Worm (Caenorhabditis elegans): ENCODE results near the gene F19B10.4.

Gene F19B10.4

DNA sequence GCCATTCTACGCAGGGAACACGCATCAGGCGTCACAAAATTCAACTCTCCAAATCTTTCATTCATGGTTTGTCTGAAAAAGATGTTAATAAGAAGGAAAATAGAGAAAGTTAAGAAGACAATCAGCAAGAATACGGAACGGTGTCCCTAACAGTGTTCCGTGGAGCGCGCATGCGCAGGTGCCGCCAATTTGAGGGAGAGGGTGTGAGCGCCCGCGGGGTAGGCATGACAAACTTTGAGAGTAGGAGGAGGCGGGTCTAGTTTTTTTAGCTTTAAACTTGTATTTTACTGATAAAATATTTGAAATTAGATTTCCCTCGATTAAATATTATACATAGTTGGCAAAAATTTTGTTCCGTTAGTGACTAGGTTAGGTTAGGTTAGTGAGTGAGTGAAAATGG lies 20.5 kb downstream of the F19B10.4 start:
- no peak for TF ChIP-seq nhr-6 (tag; optimal IDR thresholded peaks at IDR 0.05)
- no peak for TF ChIP-seq lin-39 (tag; optimal IDR thresholded peaks at IDR 0.05)

- TF ChIP-seq nhr-21 (tag; optimal IDR thresholded peaks at IDR 0.05) (no peak), ceh-82 (tag; optimal IDR thresholded peaks at IDR 0.05) (no peak), ama-1 (optimal IDR thresholded peaks at IDR 0.05) (no peak), lsy-2 (tag; optimal IDR thresholded peaks at IDR 0.05) (no peak), zag-1 (tag; optimal IDR thresholded peaks at IDR 0.05) (no peak), nhr-10 (tag; optimal IDR thresholded peaks at IDR 0.05) (no peak), lin-39 (tag; optimal IDR thresholded peaks at IDR 0.05) (no peak)
Observed at ce11 chrII:3681365-3682083, 21.6 kb downstream of the F19B10.4 start, which contains the start of gene F19B10.10. F19B10.10 (minus strand) TSS chrII:3681415.

- no peak for TF ChIP-seq nhr-12 (tag; optimal IDR thresholded peaks at IDR 0.05)
- no peak for TF ChIP-seq nhr-25 (tag; optimal IDR thresholded peaks at IDR 0.05)
- TF ChIP-seq elt-3 (tag; optimal IDR thresholded peaks at IDR 0.05) = no peak
- TF ChIP-seq skn-1 (tag; optimal IDR thresholded peaks at IDR 0.05) = no peak
- peak; percentile 57 for TF ChIP-seq sem-4 (tag; optimal IDR thresholded peaks at IDR 0.05)
- TF ChIP-seq unc-62 (GFP tag; optimal IDR thresholded peaks at IDR 0.05) = no peak
- TF ChIP-seq ZK546.5 (tag; optimal IDR thresholded peaks at IDR 0.05) = no peak
- no peak for TF ChIP-seq egl-27 (tag; optimal IDR thresholded peaks at IDR 0.05)
- TF ChIP-seq fos-1 (tag; optimal IDR thresholded peaks at IDR 0.05) = peak; percentile 78
- TF ChIP-seq snpc-4 (tag; optimal IDR thresholded peaks at IDR 0.05) = peak; percentile 43
- peak; percentile 61 for TF ChIP-seq nhr-21 (tag; optimal IDR thresholded peaks at IDR 0.05)
- peak; percentile 75 for TF ChIP-seq mab-5 (tag; optimal IDR thresholded peaks at IDR 0.05)
- TF ChIP-seq nhr-10 (tag; optimal IDR thresholded peaks at IDR 0.05) = no peak
- peak; percentile 42 to 88 for TF ChIP-seq lsy-2 (tag; optimal IDR thresholded peaks at IDR 0.05)
- no peak for TF ChIP-seq nhr-23 (tag; optimal IDR thresholded peaks at IDR 0.05)
- TF ChIP-seq lin-39 (tag; optimal IDR thresholded peaks at IDR 0.05) = no peak
- no peak for TF ChIP-seq Y55F3AM.14 (GFP tag; optimal IDR thresholded peaks at IDR 0.05)
- TF ChIP-seq aly-2 (tag; optimal IDR thresholded peaks at IDR 0.05) = no peak
- no peak for TF ChIP-seq ztf-4 (tag; optimal IDR thresholded peaks at IDR 0.05)
- no peak for TF ChIP-seq lin-11 (tag; optimal IDR thresholded peaks at IDR 0.05)
- TF ChIP-seq zag-1 (tag; optimal IDR thresholded peaks at IDR 0.05) = no peak
- no peak for TF ChIP-seq mbf-1 (tag; optimal IDR thresholded peaks at IDR 0.05)
- no peak for TF ChIP-seq nhr-11 (tag; optimal IDR thresholded peaks at IDR 0.05)
- peak; percentile 78 for TF ChIP-seq lin-13 (GFP tag; optimal IDR thresholded peaks at IDR 0.05)
- TF ChIP-seq R02D3.7 (tag; optimal IDR thresholded peaks at IDR 0.05) = no peak
- TF ChIP-seq ztf-11 (tag; optimal IDR thresholded peaks at IDR 0.05) = no peak
- peak; percentile 89 for TF ChIP-seq C34F6.9 (tag; optimal IDR thresholded peaks at IDR 0.05)
- TF ChIP-seq blmp-1 (tag; optimal IDR thresholded peaks at IDR 0.05; ENCODE audit: insufficient read depth) = no peak
- peak; percentile 66 for TF ChIP-seq unc-55 (GFP tag; optimal IDR thresholded peaks at IDR 0.05)
- TF ChIP-seq ztf-1 (GFP tag; conservative IDR thresholded peaks at IDR 0.05) = no peak
- TF ChIP-seq nhr-129 (tag; optimal IDR thresholded peaks at IDR 0.05) = peak; percentile 62
- no peak for TF ChIP-seq peb-1 (tag; optimal IDR thresholded peaks at IDR 0.05)
- no peak for TF ChIP-seq ceh-16 (tag; optimal IDR thresholded peaks at IDR 0.05)
- no peak for TF ChIP-seq ceh-82 (tag; optimal IDR thresholded peaks at IDR 0.05)
- peak; percentile 91 for TF ChIP-seq gmeb-1 (tag; optimal IDR thresholded peaks at IDR 0.05)
- no peak for TF ChIP-seq elt-1 (tag; optimal IDR thresholded peaks at IDR 0.05)
- no peak for TF ChIP-seq nhr-77 (tag; optimal IDR thresholded peaks at IDR 0.05)
- TF ChIP-seq sma-9 (GFP tag; optimal IDR thresholded peaks at IDR 0.05) = peak; percentile 80
- no peak for TF ChIP-seq sma-9 (tag; optimal IDR thresholded peaks at IDR 0.05)
- no peak for TF ChIP-seq nhr-6 (tag; optimal IDR thresholded peaks at IDR 0.05)
- TF ChIP-seq dmd-4 (tag; optimal IDR thresholded peaks at IDR 0.05) = no peak
- TF ChIP-seq alr-1 (tag; optimal IDR thresholded peaks at IDR 0.05) = no peak
- peak; percentile 72 for TF ChIP-seq sma-3 (GFP tag; optimal IDR thresholded peaks at IDR 0.05)
- peak; percentile 72 for TF ChIP-seq crh-2 (tag; optimal IDR thresholded peaks at IDR 0.05)
- no peak for TF ChIP-seq F13H6.1 (tag; optimal IDR thresholded peaks at IDR 0.05)
- no peak for TF ChIP-seq unc-39 (tag; optimal IDR thresholded peaks at IDR 0.05)
- TF ChIP-seq ama-1 (optimal IDR thresholded peaks at IDR 0.05) = no peak
- peak in 1 of 2 experiments; percentile 55 for TF ChIP-seq mdl-1 (tag; optimal IDR thresholded peaks at IDR 0.05)
- no peak for TF ChIP-seq nhr-237 (tag; optimal IDR thresholded peaks at IDR 0.05)
Observed at ce11 chrII:3682770-3683234, 22.9 kb downstream of the F19B10.4 start, which contains the start of gene F19B10.1. F19B10.1 (plus strand) TSS chrII:3683184.

Data from whole organism, L2 larva.